Fruit fly (Drosophila melanogaster): ENCODE results near the gene RtGEF.

dm6 chr2L:20314693-20315268, 35.5 kb upstream of the RtGEF start:
- TF ChIP-seq CG8478 (optimal IDR thresholded peaks at IDR 0.05) (no peak), usp (GFP tag; optimal IDR thresholded peaks at IDR 0.05) (no peak), psq (optimal IDR thresholded peaks at IDR 0.05) (no peak), EcR (GFP tag; optimal IDR thresholded peaks at IDR 0.05) (no peak)

Data from whole organism.